Worm (Caenorhabditis elegans) whole organism, L4 larva: ENCODE data around the gene duxl-1.

Experiments
- F37D6.2 ChIP-seq: sonication (generic microtip); optimal IDR thresholded peaks from 2 replicates; lab custom pipeline; 2016; ENCODE audit warnings: mild to moderate bottlenecking, missing genetic modification characterization, missing compliant biosample characterization
- T20F7.1 ChIP-seq: fragments of 200-800 bp; sonication (Bioruptor generic); optimal IDR thresholded peaks from 2 replicates; lab custom pipeline; 2018; ENCODE audit warnings: mild to moderate bottlenecking, missing genetic modification characterization, missing compliant biosample characterization
- Y48G9A.11 ChIP-seq: fragments of 200-800 bp; sonication (Bioruptor generic); IDR thresholded peaks from 2 replicates; pipeline ENCODE4 v1.3.6; 2022; ENCODE audit warnings: missing genetic modification reagents, missing genetic modification characterization, missing compliant biosample characterization
- Y5F2A.4 ChIP-seq: fragments of 200-800 bp; sonication (Bioruptor generic); optimal IDR thresholded peaks from 2 replicates; lab custom pipeline; 2018; ENCODE audit warnings: mild to moderate bottlenecking, missing genetic modification characterization, missing compliant biosample characterization
- ZK546.5 ChIP-seq, 2 experiments: sonication (generic microtip); optimal IDR thresholded peaks; 2 replicates each; lab custom pipeline; 2017; ENCODE audit warnings: missing biosample characterization in 2 of 2, missing genetic modification characterization in 2 of 2
- aha-1 ChIP-seq: fragments of 150-350 bp; peaks from one replicate; lab custom pipeline; 2014; ENCODE audit warnings: missing biosample characterization, missing genetic modification characterization
- ceh-20 ChIP-seq: fragments of 200-800 bp; sonication (Bioruptor generic); IDR thresholded peaks from 2 replicates; pipeline ENCODE4 v1.3.6; 2022; ENCODE audit warnings: missing genetic modification reagents, missing genetic modification characterization, missing compliant biosample characterization
- cey-2 ChIP-seq: sonication (generic microtip); optimal IDR thresholded peaks from 3 replicates; lab custom pipeline; 2017; ENCODE audit warnings: missing genetic modification characterization, mild to moderate bottlenecking, missing compliant biosample characterization, antibody characterized with exemption, borderline replicate concordance; ENCODE audit not compliant: insufficient read depth
- daf-8 ChIP-seq: fragments of 200-800 bp; sonication (Bioruptor generic); IDR thresholded peaks from 2 replicates; pipeline ENCODE4 v1.3.6; 2022; ENCODE audit warnings: missing genetic modification characterization, missing compliant biosample characterization
- dmd-8 ChIP-seq: fragments of 200-800 bp; sonication (Bioruptor generic); IDR thresholded peaks from 2 replicates; pipeline ENCODE4 v1.3.6; 2022; ENCODE audit warnings: missing genetic modification characterization, missing compliant biosample characterization
- gei-8 ChIP-seq: fragments of 200-800 bp; sonication (Bioruptor generic); optimal IDR thresholded peaks from 2 replicates; lab custom pipeline; 2018; ENCODE audit warnings: mild to moderate bottlenecking, missing genetic modification characterization, missing compliant biosample characterization
- hlh-30 ChIP-seq: sonication (generic microtip); optimal IDR thresholded peaks from 2 replicates; lab custom pipeline; 2017; ENCODE audit warnings: antibody characterized with exemption, mild to moderate bottlenecking, missing genetic modification characterization, missing compliant biosample characterization; ENCODE audit not compliant: insufficient read depth
- lim-7 ChIP-seq: fragments of 200-800 bp; sonication (Bioruptor generic); IDR thresholded peaks from 2 replicates; pipeline ENCODE4 v1.3.6; 2022; ENCODE audit warnings: missing genetic modification characterization, missing compliant biosample characterization
- lin-1 ChIP-seq: fragments of 200-800 bp; sonication (Bioruptor generic); IDR thresholded peaks from 2 replicates; pipeline ENCODE4 v1.3.6; 2022; ENCODE audit warnings: missing genetic modification reagents, missing genetic modification characterization, missing compliant biosample characterization
- lin-38 ChIP-seq: fragments of 200-800 bp; sonication (Bioruptor generic); IDR thresholded peaks from 2 replicates; pipeline ENCODE4 v1.3.6; 2022; ENCODE audit warnings: missing genetic modification reagents, missing genetic modification characterization, missing compliant biosample characterization
- madf-5 ChIP-seq, 2 experiments: fragments of 200-800 bp; sonication (Bioruptor generic); IDR thresholded peaks; 2 replicates each; pipeline ENCODE4 v1.3.6; 2022; ENCODE audit warnings: missing compliant biosample characterization in 2 of 2, missing genetic modification characterization in 2 of 2
- mdl-1 ChIP-seq, 2 experiments: fragments of 150-350 bp in 1 of 2; sonication (generic microtip) in 1 of 2; optimal IDR thresholded peaks; 2 replicates each; lab custom pipeline; 2014 to 2017; ENCODE audit warnings: missing biosample characterization in 2 of 2, missing genetic modification characterization in 2 of 2
- mes-2 ChIP-seq: sonication (generic microtip); optimal IDR thresholded peaks from 2 replicates; lab custom pipeline; 2016; ENCODE audit warnings: missing genotype, mild to moderate bottlenecking, missing genetic modification characterization, missing compliant biosample characterization; ENCODE audit not compliant: poor library complexity, severe bottlenecking
- nhr-237 ChIP-seq: sonication (generic microtip); optimal IDR thresholded peaks from 2 replicates; lab custom pipeline; 2017; ENCODE audit warnings: missing biosample characterization, missing genetic modification characterization
- nhr-76 ChIP-seq: fragments of 150-350 bp; optimal IDR thresholded peaks from 2 replicates; lab custom pipeline; 2014; ENCODE audit warnings: missing biosample characterization, missing genetic modification characterization
- nhr-77 ChIP-seq: fragments of 150-350 bp; optimal IDR thresholded peaks from 2 replicates; lab custom pipeline; 2014; ENCODE audit warnings: missing biosample characterization, missing genetic modification characterization
- snpc-1.2 ChIP-seq: fragments of 200-800 bp; sonication (Bioruptor generic); IDR thresholded peaks from 2 replicates; pipeline ENCODE4 v1.3.6; 2022; ENCODE audit warnings: missing genetic modification reagents, missing genetic modification characterization, missing compliant biosample characterization
- zag-1 ChIP-seq: fragments of 150-350 bp; optimal IDR thresholded peaks from 2 replicates; lab custom pipeline; 2014; ENCODE audit warnings: missing biosample characterization, missing genetic modification characterization
- zfp-2 ChIP-seq: sonication (generic microtip); optimal IDR thresholded peaks from 2 replicates; lab custom pipeline; 2016; ENCODE audit warnings: mild to moderate bottlenecking, missing genetic modification characterization, missing compliant biosample characterization

duxl-1 gene

ce11 chrII:1694530-1694929, 31.0 kb downstream of the duxl-1 start, which contains the start of gene fbxc-26:
Gene fbxc-26 (minus strand): TSS chrII:1694630.
- TF ChIP-seq lim-7 (GFP tag; lab: Robert Waterston, UW) (no peak), zag-1 (tag; lab: Kevin White, UChicago) (no peak), daf-8 (no peak)

ce11 chrII:1695861-1696260, 32.4 kb downstream of the duxl-1 start, which contains the start of gene F58E1.13:
Gene F58E1.13 (minus strand): TSS chrII:1695872.
- TF ChIP-seq nhr-76 (no peak), mes-2 (tag; lab: Kevin White, UChicago) (no peak)

- TF ChIP-seq dmd-8 (GFP tag; lab: Robert Waterston, UW), result 0 out of 2 replicates have a peak, but pooled peaks have one; percentile 48
These were observed 37.1 kb downstream of the duxl-1 start for ce11 chrII:1700518-1701091.

ce11 chrII:1703363-1703762, 39.9 kb downstream of the duxl-1 start, which contains the start of gene fbxb-47:
Gene fbxb-47 (minus strand): TSS chrII:1703463.
- TF ChIP-seq Y48G9A.11 (GFP tag; lab: Robert Waterston, UW) (no peak), madf-5 (GFP tag; IDR thresholded peaks at IDR 0.05; lab: Robert Waterston, UW) (no peak), ZK546.5 (tag; optimal IDR thresholded peaks at IDR 0.05; lab: Kevin White, UChicago) (no peak), T20F7.1 (GFP tag; lab: Kevin White, UChicago) (no peak), lin-38 (no peak), nhr-77 (tag; lab: Kevin White, UChicago) (no peak), Y5F2A.4 (GFP tag; lab: Kevin White, UChicago) (no peak), ceh-20 (GFP tag; lab: Robert Waterston, UW) (no peak), mdl-1 (tag; optimal IDR thresholded peaks at IDR 0.05; lab: Kevin White, UChicago) (no peak)

- TF ChIP-seq hlh-30 (tag; lab: Kevin White, UChicago) (no peak), aha-1 (tag; lab: Kevin White, UChicago) (peak; percentile 44), madf-5 (GFP tag; IDR thresholded peaks at IDR 0.05; lab: Robert Waterston, UW) (no peak)
These were observed 42.9 kb downstream of the duxl-1 start, which contains the start of gene sdz-18 for ce11 chrII:1706385-1706784. Gene sdz-18 (minus strand): TSS chrII:1706485.

ce11 chrII:1709959-1710358, 46.5 kb downstream of the duxl-1 start, which contains the start of gene fbxa-184:
Gene fbxa-184 (plus strand): TSS chrII:1710259.
- TF ChIP-seq aha-1 (tag; lab: Kevin White, UChicago), result peak; percentile 28
- TF ChIP-seq snpc-1.2, result no peak

ce11 chrII:1712938-1713337, 49.4 kb downstream of the duxl-1 start, which contains the start of gene btb-7:
Gene btb-7 (plus strand): TSS chrII:1713238.
- TF ChIP-seq gei-8 (no peak), daf-8 (no peak), dmd-8 (GFP tag; lab: Robert Waterston, UW) (no peak)

- no peak for TF ChIP-seq nhr-237 (tag; lab: Kevin White, UChicago)
- TF ChIP-seq zfp-2 (tag; lab: Kevin White, UChicago), result no peak
- no peak for TF ChIP-seq cey-2
- TF ChIP-seq lin-1 (GFP tag; lab: Robert Waterston, UW), result no peak
- no peak for TF ChIP-seq F37D6.2
- TF ChIP-seq, all 104 proteins: peak for 0
These were observed 51.4 kb downstream of the duxl-1 start, which contains the start of gene btb-6 for ce11 chrII:1714772-1715353. Gene btb-6 (plus strand): TSS chrII:1715303.
